Fruit fly (Drosophila melanogaster): ENCODE measurements around the gene sob.

The sob gene

dm6 chr2L:3580668-3581172 lies at the start of gene sob:
Gene sob, minus strand, starts transcription at chr2L:3580769.
- TF ChIP-seq pan (optimal IDR thresholded peaks at IDR 0.05) (no peak), CG32264 (GFP tag; optimal IDR thresholded peaks at IDR 0.05) (no peak), br (GFP tag; optimal IDR thresholded peaks at IDR 0.05) (no peak), rgr (GFP tag; optimal IDR thresholded peaks at IDR 0.05) (no peak), Vsx2 (GFP tag; optimal IDR thresholded peaks at IDR 0.05; ENCODE audit: partially characterized antibody) (peak; percentile 96), psq (GFP tag; optimal IDR thresholded peaks at IDR 0.05) (no peak), GATAd (GFP tag; optimal IDR thresholded peaks at IDR 0.05) (no peak), woc (GFP tag; optimal IDR thresholded peaks at IDR 0.05) (no peak), CrebA (GFP tag; optimal IDR thresholded peaks at IDR 0.05; ENCODE audit: borderline replicate concordance) (peak; percentile 59), tai (GFP tag; optimal IDR thresholded peaks at IDR 0.05) (no peak), lola (GFP tag; optimal IDR thresholded peaks at IDR 0.05) (no peak), HLH106 (tag; optimal IDR thresholded peaks at IDR 0.05) (no peak), sage (GFP tag; optimal IDR thresholded peaks at IDR 0.05) (peak; percentile 49), OdsH (GFP tag; optimal IDR thresholded peaks at IDR 0.05) (no peak), Abd-B (GFP tag; optimal IDR thresholded peaks at IDR 0.05) (no peak), usp (GFP tag; optimal IDR thresholded peaks at IDR 0.05) (no peak), Mio (GFP tag; optimal IDR thresholded peaks at IDR 0.05) (no peak), Hnf4 (GFP tag; optimal IDR thresholded peaks at IDR 0.05) (no peak), sv (GFP tag; optimal IDR thresholded peaks at IDR 0.05) (no peak), N (GFP tag; optimal IDR thresholded peaks at IDR 0.05) (no peak), dsf (GFP tag; optimal IDR thresholded peaks at IDR 0.05; ENCODE audit: borderline replicate concordance) (no peak), Myc (optimal IDR thresholded peaks at IDR 0.05) (no peak), dmrt93B (GFP tag; optimal IDR thresholded peaks at IDR 0.05) (no peak), Rel (GFP tag; optimal IDR thresholded peaks at IDR 0.05) (peak; percentile 28), Rel (tag; optimal IDR thresholded peaks at IDR 0.05) (peak; percentile 12), brk (GFP tag; optimal IDR thresholded peaks at IDR 0.05) (no peak), jim (GFP tag; optimal IDR thresholded peaks at IDR 0.05) (no peak), Hr78 (GFP tag; optimal IDR thresholded peaks at IDR 0.05) (no peak), ey (GFP tag; optimal IDR thresholded peaks at IDR 0.05) (no peak), Sp1 (GFP tag; optimal IDR thresholded peaks at IDR 0.05) (no peak), dl (GFP tag; optimal IDR thresholded peaks at IDR 0.05; ENCODE audit: insufficient read depth in 1 of 2, partially characterized antibody in 2 of 2) (peak; percentile 90 to 94), Dif (GFP tag; optimal IDR thresholded peaks at IDR 0.05; ENCODE audit: partially characterized antibody) (peak; percentile 98), foxo (GFP tag; optimal IDR thresholded peaks at IDR 0.05) (no peak), Hr83 (GFP tag; optimal IDR thresholded peaks at IDR 0.05; ENCODE audit: poor library complexity, severe bottlenecking) (no peak), h (GFP tag; optimal IDR thresholded peaks at IDR 0.05) (peak; percentile 41), Dfd (GFP tag; optimal IDR thresholded peaks at IDR 0.05) (no peak), fru (GFP tag; optimal IDR thresholded peaks at IDR 0.05) (peak; percentile 28), Jra (GFP tag; optimal IDR thresholded peaks at IDR 0.05) (no peak), CG9705 (GFP tag; optimal IDR thresholded peaks at IDR 0.05) (no peak)

- peak; percentile 56 for TF ChIP-seq rgr (GFP tag; optimal IDR thresholded peaks at IDR 0.05)
- TF ChIP-seq dmrt93B (GFP tag; optimal IDR thresholded peaks at IDR 0.05) = no peak
- TF ChIP-seq Myc (optimal IDR thresholded peaks at IDR 0.05) = no peak
- TF ChIP-seq lola (GFP tag; optimal IDR thresholded peaks at IDR 0.05) = no peak
- TF ChIP-seq HLH106 (tag; optimal IDR thresholded peaks at IDR 0.05) = peak; percentile 4
- TF ChIP-seq Abd-B (GFP tag; optimal IDR thresholded peaks at IDR 0.05) = no peak
- TF ChIP-seq sage (GFP tag; optimal IDR thresholded peaks at IDR 0.05) = no peak
- no peak for TF ChIP-seq GATAd (GFP tag; optimal IDR thresholded peaks at IDR 0.05)
- peak; percentile 63 for TF ChIP-seq ey (GFP tag; optimal IDR thresholded peaks at IDR 0.05)
- TF ChIP-seq Dfd (GFP tag; optimal IDR thresholded peaks at IDR 0.05) = no peak
- no peak for TF ChIP-seq usp (GFP tag; optimal IDR thresholded peaks at IDR 0.05)
- TF ChIP-seq CG32264 (GFP tag; optimal IDR thresholded peaks at IDR 0.05) = peak; percentile 19
- no peak for TF ChIP-seq sv (GFP tag; optimal IDR thresholded peaks at IDR 0.05)
- TF ChIP-seq Hnf4 (GFP tag; optimal IDR thresholded peaks at IDR 0.05) = no peak
- peak; percentile 73 for TF ChIP-seq h (GFP tag; optimal IDR thresholded peaks at IDR 0.05)
- no peak for TF ChIP-seq Rel (GFP tag; optimal IDR thresholded peaks at IDR 0.05)
- no peak for TF ChIP-seq Rel (tag; optimal IDR thresholded peaks at IDR 0.05)
- TF ChIP-seq Dif (GFP tag; optimal IDR thresholded peaks at IDR 0.05; ENCODE audit: partially characterized antibody) = no peak
- no peak for TF ChIP-seq N (GFP tag; optimal IDR thresholded peaks at IDR 0.05)
- peak; percentile 51 for TF ChIP-seq woc (GFP tag; optimal IDR thresholded peaks at IDR 0.05)
- no peak for TF ChIP-seq Jra (GFP tag; optimal IDR thresholded peaks at IDR 0.05)
- peak; percentile 9 for TF ChIP-seq Sp1 (GFP tag; optimal IDR thresholded peaks at IDR 0.05)
- no peak for TF ChIP-seq Hr83 (GFP tag; optimal IDR thresholded peaks at IDR 0.05; ENCODE audit: poor library complexity, severe bottlenecking)
- peak; percentile 56 for TF ChIP-seq br (GFP tag; optimal IDR thresholded peaks at IDR 0.05)
- TF ChIP-seq dl (GFP tag; optimal IDR thresholded peaks at IDR 0.05; ENCODE audit: insufficient read depth in 1 of 2, partially characterized antibody in 2 of 2) = no peak
- peak; percentile 39 for TF ChIP-seq psq (GFP tag; optimal IDR thresholded peaks at IDR 0.05)
- no peak for TF ChIP-seq Mio (GFP tag; optimal IDR thresholded peaks at IDR 0.05)
- TF ChIP-seq foxo (GFP tag; optimal IDR thresholded peaks at IDR 0.05) = peak in 1 of 2 experiments; percentile 69
- TF ChIP-seq dsf (GFP tag; optimal IDR thresholded peaks at IDR 0.05; ENCODE audit: borderline replicate concordance) = no peak
- no peak for TF ChIP-seq CrebA (GFP tag; optimal IDR thresholded peaks at IDR 0.05; ENCODE audit: borderline replicate concordance)
- TF ChIP-seq pan (optimal IDR thresholded peaks at IDR 0.05) = no peak
- no peak for TF ChIP-seq jim (GFP tag; optimal IDR thresholded peaks at IDR 0.05)
- no peak for TF ChIP-seq tai (GFP tag; optimal IDR thresholded peaks at IDR 0.05)
- no peak for TF ChIP-seq CG9705 (GFP tag; optimal IDR thresholded peaks at IDR 0.05)
- no peak for TF ChIP-seq Vsx2 (GFP tag; optimal IDR thresholded peaks at IDR 0.05; ENCODE audit: partially characterized antibody)
- no peak for TF ChIP-seq brk (GFP tag; optimal IDR thresholded peaks at IDR 0.05)
- no peak for TF ChIP-seq Hr78 (GFP tag; optimal IDR thresholded peaks at IDR 0.05)
- peak; percentile 57 for TF ChIP-seq OdsH (GFP tag; optimal IDR thresholded peaks at IDR 0.05)
- peak; percentile 77 for TF ChIP-seq fru (GFP tag; optimal IDR thresholded peaks at IDR 0.05)
These were observed 48.9 kb upstream of the sob start for dm6 chr2L:3629466-3629865.

Measured in whole organism, wandering third instar larva.